Worm (Caenorhabditis elegans): ENCODE results near the gene eif-2Bgamma.

Gene eif-2Bgamma

DNA sequence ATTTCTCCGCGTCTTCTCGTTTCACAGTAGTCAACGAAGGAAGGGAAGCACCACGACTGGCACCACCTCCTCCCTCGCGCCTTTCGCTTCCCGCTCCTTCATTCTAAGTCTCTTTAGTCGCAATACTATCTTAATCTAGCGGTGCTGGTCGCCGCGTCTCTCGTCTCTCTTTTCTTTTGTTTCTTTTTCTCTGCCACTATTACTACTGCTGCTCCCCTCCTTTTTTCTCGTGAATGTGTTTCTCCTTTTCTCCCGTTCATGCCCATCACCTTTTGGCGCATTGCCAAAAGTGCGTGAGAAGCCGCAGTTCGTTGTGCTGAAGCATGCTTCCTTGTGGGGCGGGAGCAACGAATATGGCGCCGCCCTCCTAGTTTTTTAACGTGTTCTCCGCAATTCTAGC, 41.0 kb downstream of the eif-2Bgamma start (continued):
- TF ChIP-seq hmg-20 (GFP tag; IDR thresholded peaks at IDR 0.05) (no peak), unc-130 (GFP tag; optimal IDR thresholded peaks at IDR 0.05) (no peak), K11D2.4 (GFP tag; IDR thresholded peaks at IDR 0.05) (no peak), ztf-18 (tag; optimal IDR thresholded peaks at IDR 0.05) (peak; percentile 21), nhr-90 (tag; optimal IDR thresholded peaks at IDR 0.05) (peak; percentile 29), egl-18 (GFP tag; IDR thresholded peaks at IDR 0.05) (no peak), F23B12.7 (tag; optimal IDR thresholded peaks at IDR 0.05; ENCODE audit: insufficient read depth) (no peak), Y53F4B.3 (GFP tag; IDR thresholded peaks at IDR 0.05) (no peak), bed-1 (GFP tag; IDR thresholded peaks at IDR 0.05) (no peak), him-1 (tag; optimal IDR thresholded peaks at IDR 0.05) (no peak), B0336.3 (GFP tag; IDR thresholded peaks at IDR 0.05) (no peak), F49E8.2 (tag; optimal IDR thresholded peaks at IDR 0.05; ENCODE audit: insufficient read depth) (no peak), lsl-1 (GFP tag; optimal IDR thresholded peaks at IDR 0.05) (no peak), Y67H2A.10 (GFP tag; conservative IDR thresholded peaks at IDR 0.05) (no peak), Y95B8A.8 (GFP tag; IDR thresholded peaks at IDR 0.05) (no peak), atf-7 (tag; optimal IDR thresholded peaks at IDR 0.05) (peak; percentile 47), attf-6 (GFP tag; IDR thresholded peaks at IDR 0.05) (no peak), nfya-1 (tag; optimal IDR thresholded peaks at IDR 0.05; ENCODE audit: borderline replicate concordance, insufficient read depth) (no peak), ztf-26 (tag; optimal IDR thresholded peaks at IDR 0.05) (no peak), madf-8 (GFP tag; conservative IDR thresholded peaks at IDR 0.05) (no peak), cebp-1 (GFP tag; IDR thresholded peaks at IDR 0.05) (no peak), cebp-1 (tag; optimal IDR thresholded peaks at IDR 0.05) (peak; percentile 76), ztf-3 (GFP tag; optimal IDR thresholded peaks at IDR 0.05) (no peak), bed-2 (GFP tag; IDR thresholded peaks at IDR 0.05) (no peak), lsy-27 (tag; optimal IDR thresholded peaks at IDR 0.05; ENCODE audit: borderline replicate concordance, insufficient read depth) (no peak), F37B4.10 (GFP tag; IDR thresholded peaks at IDR 0.05) (no peak), B0035.1 (tag; optimal IDR thresholded peaks at IDR 0.05) (no peak), cebp-2 (GFP tag; IDR thresholded peaks at IDR 0.05) (no peak), hrde-1 (tag; optimal IDR thresholded peaks at IDR 0.05; ENCODE audit: borderline replicate concordance) (no peak), tbp1 (GFP tag; optimal IDR thresholded peaks at IDR 0.05) (no peak), C17E4.6 (GFP tag; IDR thresholded peaks at IDR 0.05) (no peak), egl-44 (GFP tag; IDR thresholded peaks at IDR 0.05) (no peak), F57C9.4 (tag; optimal IDR thresholded peaks at IDR 0.05) (no peak), dox-1 (GFP tag; IDR thresholded peaks at IDR 0.05) (peak; percentile 68; the same call in 1 of the 2 replicates), madf-10 (tag; optimal IDR thresholded peaks at IDR 0.05) (peak; percentile 63), ceh-100 (GFP tag; IDR thresholded peaks at IDR 0.05) (no peak), F52B5.7 (tag; optimal IDR thresholded peaks at IDR 0.05) (no peak), ceh-40 (GFP tag; IDR thresholded peaks at IDR 0.05) (no peak), mcd-1 (GFP tag; IDR thresholded peaks at IDR 0.05) (peak; percentile 52), C06A6.2 (GFP tag; conservative IDR thresholded peaks at IDR 0.05) (no peak), ceh-91 (GFP tag; IDR thresholded peaks at IDR 0.05) (no peak), Y56A3A.18 (GFP tag; IDR thresholded peaks at IDR 0.05) (no peak), B0261.1 (tag; optimal IDR thresholded peaks at IDR 0.05) (no peak), nhr-179 (tag; optimal IDR thresholded peaks at IDR 0.05) (no peak), T26A5.8 (tag; optimal IDR thresholded peaks at IDR 0.05) (no peak), F10E7.11 (tag; optimal IDR thresholded peaks at IDR 0.05) (no peak), athp-1 (tag; optimal IDR thresholded peaks at IDR 0.05) (no peak), D2030.7 (GFP tag; IDR thresholded peaks at IDR 0.05) (no peak), snpc-3.4 (tag; optimal IDR thresholded peaks at IDR 0.05) (no peak), madf-6 (GFP tag; IDR thresholded peaks at IDR 0.05) (no peak)

Measured in whole organism, young adult.